Worm (Caenorhabditis elegans) whole organism, L2 larva: ENCODE results near the gene pde-2.

Source experiments
- C34F6.9 ChIP-seq: fragments of 150-350 bp; optimal IDR thresholded peaks from 2 replicates; lab custom pipeline; 2014; ENCODE audit warnings: missing biosample characterization, missing genetic modification characterization
- F13H6.1 ChIP-seq: sonication (generic microtip); optimal IDR thresholded peaks from 2 replicates; lab custom pipeline; 2016; ENCODE audit warnings: missing genetic modification characterization, missing compliant biosample characterization
- Y55F3AM.14 ChIP-seq: fragments of 200-800 bp; sonication (Bioruptor generic); optimal IDR thresholded peaks from 2 replicates; lab custom pipeline; 2018; ENCODE audit warnings: mild to moderate bottlenecking, missing genetic modification characterization, missing compliant biosample characterization
- ZK546.5 ChIP-seq: sonication (generic microtip); optimal IDR thresholded peaks from 2 replicates; lab custom pipeline; 2017; ENCODE audit warnings: missing biosample characterization, missing genetic modification characterization
- aly-2 ChIP-seq: fragments of 150-350 bp; optimal IDR thresholded peaks from 2 replicates; lab custom pipeline; 2014; ENCODE audit warnings: missing biosample characterization, missing genetic modification characterization
- ceh-82 ChIP-seq: fragments of 150-350 bp; optimal IDR thresholded peaks from 2 replicates; lab custom pipeline; 2014; ENCODE audit warnings: missing biosample characterization, missing genetic modification characterization
- crh-2 ChIP-seq: sonication (generic microtip); optimal IDR thresholded peaks from 2 replicates; lab custom pipeline; 2017; ENCODE audit warnings: missing biosample characterization, missing genetic modification characterization
- egl-27 ChIP-seq: sonication (generic microtip); optimal IDR thresholded peaks from 3 replicates; lab custom pipeline; 2017; ENCODE audit warnings: missing biosample characterization, missing genetic modification reagents, missing genetic modification characterization
- elt-1 ChIP-seq: fragments of 150-350 bp; optimal IDR thresholded peaks from 2 replicates; lab custom pipeline; 2014; ENCODE audit warnings: missing biosample characterization, missing genetic modification characterization
- fos-1 ChIP-seq: fragments of 150-350 bp; optimal IDR thresholded peaks from 2 replicates; lab custom pipeline; 2014; ENCODE audit warnings: missing biosample characterization, missing genetic modification characterization
- gmeb-1 ChIP-seq: fragments of 150-350 bp; optimal IDR thresholded peaks from 2 replicates; lab custom pipeline; 2014; ENCODE audit warnings: missing biosample characterization, missing genetic modification characterization
- lin-11 ChIP-seq: fragments of 150-350 bp; sonication (generic microtip); optimal IDR thresholded peaks from 2 replicates; lab custom pipeline; 2014; ENCODE audit warnings: missing biosample characterization, missing genetic modification characterization, inconsistent platforms, mixed read lengths
- lin-13 ChIP-seq: fragments of 150-350 bp; optimal IDR thresholded peaks from 2 replicates; lab custom pipeline; 2014; ENCODE audit warnings: missing biosample characterization, missing genetic modification reagents, missing genetic modification characterization
- lin-39 ChIP-seq: fragments of 150-350 bp; optimal IDR thresholded peaks from 2 replicates; lab custom pipeline; 2014; ENCODE audit warnings: missing biosample characterization, missing genetic modification reagents, missing genetic modification characterization
- lsy-2 ChIP-seq, 2 experiments: fragments of 150-350 bp in 1 of 2; sonication (generic microtip) in 1 of 2; optimal IDR thresholded peaks; 2 replicates each; lab custom pipeline; 2014 to 2017; ENCODE audit warnings: missing biosample characterization in 2 of 2, missing genetic modification characterization in 2 of 2
- mab-5 ChIP-seq: fragments of 150-350 bp; optimal IDR thresholded peaks from 2 replicates; lab custom pipeline; 2014; ENCODE audit warnings: missing biosample characterization, missing genetic modification characterization
- mbf-1 ChIP-seq: sonication (generic microtip); optimal IDR thresholded peaks from 2 replicates; lab custom pipeline; 2017; ENCODE audit warnings: missing biosample characterization, missing genetic modification characterization
- mdl-1 ChIP-seq, 2 experiments: fragments of 150-350 bp in 1 of 2; sonication (generic microtip) in 1 of 2; optimal IDR thresholded peaks; 2 replicates each; lab custom pipeline; 2017; ENCODE audit warnings: missing biosample characterization in 2 of 2, missing genetic modification characterization in 2 of 2
- nhr-10 ChIP-seq: sonication (generic microtip); optimal IDR thresholded peaks from 2 replicates; lab custom pipeline; 2017; ENCODE audit warnings: missing biosample characterization, missing genetic modification characterization
- nhr-11 ChIP-seq: fragments of 150-350 bp; optimal IDR thresholded peaks from 2 replicates; lab custom pipeline; 2014; ENCODE audit warnings: missing biosample characterization, missing genetic modification characterization
- nhr-12 ChIP-seq: fragments of 150-350 bp; optimal IDR thresholded peaks from 2 replicates; lab custom pipeline; 2014; ENCODE audit warnings: missing biosample characterization, missing genetic modification characterization
- nhr-129 ChIP-seq: fragments of 150-350 bp; optimal IDR thresholded peaks from 2 replicates; lab custom pipeline; 2014; ENCODE audit warnings: missing biosample characterization, missing genetic modification characterization
- nhr-21 ChIP-seq: fragments of 150-350 bp; optimal IDR thresholded peaks from 2 replicates; lab custom pipeline; 2014; ENCODE audit warnings: missing biosample characterization, missing genetic modification characterization
- nhr-23 ChIP-seq: fragments of 150-350 bp; optimal IDR thresholded peaks from 2 replicates; lab custom pipeline; 2014; ENCODE audit warnings: missing biosample characterization, missing genetic modification reagents, missing genetic modification characterization
- nhr-237 ChIP-seq: fragments of 150-350 bp; optimal IDR thresholded peaks from 2 replicates; lab custom pipeline; 2014; ENCODE audit warnings: missing biosample characterization, missing genetic modification characterization
- nhr-25 ChIP-seq: fragments of 150-350 bp; sonication (generic microtip); optimal IDR thresholded peaks from 3 replicates; lab custom pipeline; 2014; ENCODE audit warnings: missing biosample characterization, missing genetic modification characterization
- nhr-6 ChIP-seq: fragments of 150-350 bp; optimal IDR thresholded peaks from 2 replicates; lab custom pipeline; 2014; ENCODE audit warnings: missing biosample characterization, missing genetic modification characterization
- peb-1 ChIP-seq: fragments of 150-350 bp; optimal IDR thresholded peaks from 2 replicates; lab custom pipeline; 2014; ENCODE audit warnings: missing biosample characterization, missing genetic modification characterization
- sem-4 ChIP-seq: fragments of 150-350 bp; optimal IDR thresholded peaks from 2 replicates; lab custom pipeline; 2014; ENCODE audit warnings: missing biosample characterization, missing genetic modification reagents, missing genetic modification characterization
- sma-9 ChIP-seq, 2 experiments: fragments of 150-350 bp in 1 of 2; sonication (generic microtip) in 1 of 2; optimal IDR thresholded peaks; 2 replicates each; lab custom pipeline; 2014 to 2016; ENCODE audit warnings: missing genetic modification characterization in 2 of 2, mild to moderate bottlenecking in 1 of 2, missing biosample characterization in 1 of 2, missing compliant biosample characterization in 1 of 2, missing genetic modification reagents in 1 of 2, moderate library complexity in 1 of 2
- snpc-4 ChIP-seq: fragments of 150-350 bp; optimal IDR thresholded peaks from 2 replicates; lab custom pipeline; 2014; ENCODE audit warnings: missing biosample characterization, missing genetic modification characterization
- unc-39 ChIP-seq: fragments of 150-350 bp; optimal IDR thresholded peaks from 2 replicates; lab custom pipeline; 2014; ENCODE audit warnings: missing biosample characterization, missing genetic modification characterization
- unc-62 ChIP-seq: fragments of 150-350 bp; optimal IDR thresholded peaks from 2 replicates; lab custom pipeline; 2014; ENCODE audit warnings: missing biosample characterization, missing genetic modification reagents, missing genetic modification characterization
- ztf-11 ChIP-seq: sonication (generic microtip); optimal IDR thresholded peaks from 2 replicates; lab custom pipeline; 2017; ENCODE audit warnings: missing biosample characterization, missing genetic modification characterization
- ztf-4 ChIP-seq: fragments of 150-350 bp; optimal IDR thresholded peaks from 2 replicates; lab custom pipeline; 2014; ENCODE audit warnings: missing biosample characterization, missing genetic modification characterization

The pde-2 gene

ce11 chrIII:9030818-9031217 lies 49.1 kb upstream of the pde-2 start:
- no peak for TF ChIP-seq lin-11 (tag; lab: Kevin White, UChicago)
- peak; percentile 45 for TF ChIP-seq fos-1 (tag; lab: Kevin White, UChicago)
- TF ChIP-seq lsy-2 (tag; optimal IDR thresholded peaks at IDR 0.05; lab: Kevin White, UChicago) = peak in 1 of 2 experiments; percentile 4

DNA sequence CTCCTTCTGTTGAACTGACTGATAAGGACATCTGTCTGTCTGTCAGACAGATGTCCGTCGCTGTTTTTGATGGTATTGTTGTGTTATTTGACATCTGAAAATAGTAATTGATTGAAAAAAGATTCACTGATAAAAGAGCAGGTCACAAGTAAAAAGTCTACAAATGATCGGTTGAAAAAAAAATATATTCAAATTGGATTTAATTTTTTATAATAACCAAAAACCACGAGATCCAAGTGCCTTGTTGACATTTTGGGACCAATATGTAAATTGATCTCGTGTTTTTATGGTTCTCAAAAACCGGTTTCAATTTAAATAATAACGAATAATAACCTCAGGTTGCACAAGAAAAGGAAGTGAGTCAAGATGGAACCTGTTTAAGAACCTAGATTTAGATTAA lies 45.3 kb upstream of the pde-2 start, which contains the start of gene F59B2.13:
Gene F59B2.13, minus strand, starts transcription at position 101 of the 400 bp plus-strand sequence.
- TF ChIP-seq nhr-237 (tag; lab: Kevin White, UChicago) (no peak), mdl-1 (tag; optimal IDR thresholded peaks at IDR 0.05; lab: Kevin White, UChicago) (no peak), nhr-23 (tag; lab: Kevin White, UChicago) (no peak), ztf-4 (tag; lab: Kevin White, UChicago) (no peak), mab-5 (no peak), mbf-1 (no peak)

- TF ChIP-seq lin-39 (tag; lab: Kevin White, UChicago) = no peak
Measured at ce11 chrIII:9023601-9024000, 41.9 kb upstream of the pde-2 start.

- no peak for TF ChIP-seq F13H6.1 (tag; lab: Kevin White, UChicago)
- TF ChIP-seq egl-27 = no peak
- TF ChIP-seq lin-13 (GFP tag; lab: Kevin White, UChicago) = no peak
- no peak for TF ChIP-seq nhr-25 (tag; lab: Kevin White, UChicago)
- no peak for TF ChIP-seq ztf-11 (tag; lab: Kevin White, UChicago)
- no peak for TF ChIP-seq mab-5
- TF ChIP-seq, all 48 proteins: peak for 0
Measured at ce11 chrIII:9022535-9022934, 40.8 kb upstream of the pde-2 start, which contains the start of gene F59B2.14. Gene F59B2.14 (minus strand): TSS chrIII:9022635.

DNA sequence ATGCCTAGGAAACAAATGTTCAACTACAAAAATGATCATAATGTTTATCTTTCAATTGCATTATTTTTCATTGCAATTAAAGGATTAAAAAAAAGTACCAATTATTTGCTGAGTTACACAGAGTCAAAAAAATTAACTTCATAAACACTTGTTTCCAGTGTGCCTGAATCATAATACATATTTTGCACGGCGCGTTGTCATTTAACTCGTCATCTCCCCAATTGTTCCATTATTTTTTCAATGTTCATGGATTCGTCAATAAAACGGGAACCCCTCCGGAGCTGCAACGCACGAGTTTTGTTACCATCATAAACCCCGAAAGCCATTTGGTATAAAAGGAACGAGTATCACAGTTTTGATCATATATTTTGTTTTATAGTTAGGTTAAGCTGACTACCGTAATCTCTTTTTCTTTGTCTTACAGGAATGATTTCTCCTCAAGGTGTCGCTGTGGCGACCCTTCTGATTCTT lies 35.5 kb upstream of the pde-2 start, which contains the start of gene F59B2.12:
Gene F59B2.12, plus strand, starts transcription at position 421 of the 471 bp plus-strand sequence.
- no peak for TF ChIP-seq nhr-25 (tag; lab: Kevin White, UChicago)
- no peak for TF ChIP-seq unc-39 (tag; lab: Kevin White, UChicago)
- TF ChIP-seq crh-2 = no peak
- TF ChIP-seq nhr-6 (tag; lab: Kevin White, UChicago) = no peak
- no peak for TF ChIP-seq nhr-21 (tag; lab: Kevin White, UChicago)
- no peak for TF ChIP-seq mbf-1
- no peak for TF ChIP-seq mab-5

DNA sequence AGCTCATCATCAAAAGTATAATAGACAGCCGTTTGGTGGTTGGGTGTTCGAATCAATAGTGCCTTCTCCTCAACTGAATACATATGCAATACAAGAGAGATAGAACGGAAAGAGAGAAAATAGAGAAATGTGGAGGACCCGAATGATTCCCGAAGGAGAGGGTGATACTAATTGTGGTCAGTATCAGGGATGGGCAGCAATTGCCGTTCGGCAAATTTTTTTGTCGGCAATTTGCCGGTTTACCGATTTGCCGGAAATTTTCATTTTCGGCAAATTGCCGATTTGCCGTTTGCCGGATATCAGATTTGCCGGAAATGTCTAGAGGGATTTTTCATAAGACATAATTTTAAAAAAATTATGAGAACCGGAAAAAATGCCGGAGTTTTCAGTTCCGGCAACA lies 30.6 kb upstream of the pde-2 start, which contains the start of gene F59B2.9:
Gene F59B2.9, minus strand, starts transcription at position 101 of the 400 bp plus-strand sequence.
- no peak for TF ChIP-seq mdl-1 (tag; optimal IDR thresholded peaks at IDR 0.05; lab: Kevin White, UChicago)
- TF ChIP-seq crh-2 = no peak
- no peak for TF ChIP-seq sem-4 (tag; lab: Kevin White, UChicago)
- no peak for TF ChIP-seq fos-1 (tag; lab: Kevin White, UChicago)
- no peak for TF ChIP-seq mbf-1
- TF ChIP-seq unc-62 (GFP tag; lab: Kevin White, UChicago) = no peak
- TF ChIP-seq lsy-2 (tag; optimal IDR thresholded peaks at IDR 0.05; lab: Kevin White, UChicago) = no peak
- TF ChIP-seq ztf-11 (tag; lab: Kevin White, UChicago) = no peak
- no peak for TF ChIP-seq lin-11 (tag; lab: Kevin White, UChicago)
- TF ChIP-seq C34F6.9 (tag; lab: Kevin White, UChicago) = no peak
- TF ChIP-seq aly-2 (tag; lab: Kevin White, UChicago) = no peak
- no peak for TF ChIP-seq Y55F3AM.14 (GFP tag; lab: Kevin White, UChicago)
- TF ChIP-seq peb-1 (tag; lab: Kevin White, UChicago) = no peak
- no peak for TF ChIP-seq nhr-129
- no peak for TF ChIP-seq nhr-12 (tag; lab: Kevin White, UChicago)
- no peak for TF ChIP-seq gmeb-1 (tag; lab: Kevin White, UChicago)
- no peak for TF ChIP-seq sma-9 (GFP tag; optimal IDR thresholded peaks at IDR 0.05; lab: Kevin White, UChicago)
- no peak for TF ChIP-seq sma-9 (tag; optimal IDR thresholded peaks at IDR 0.05; lab: Kevin White, UChicago)
- TF ChIP-seq nhr-25 (tag; lab: Kevin White, UChicago) = no peak

ce11 chrIII:9010047-9010446 lies 28.4 kb upstream of the pde-2 start, which contains the start of gene F59B2.8:
Gene F59B2.8 (minus strand): TSS chrIII:9010197.
- TF ChIP-seq elt-1 (tag; lab: Kevin White, UChicago) = no peak
- TF ChIP-seq nhr-11 (tag; lab: Kevin White, UChicago) = no peak
- no peak for TF ChIP-seq nhr-129
- TF ChIP-seq nhr-25 (tag; lab: Kevin White, UChicago) = no peak
- TF ChIP-seq snpc-4 = no peak
- TF ChIP-seq sem-4 (tag; lab: Kevin White, UChicago) = no peak
- TF ChIP-seq crh-2 = no peak
- no peak for TF ChIP-seq lsy-2 (tag; optimal IDR thresholded peaks at IDR 0.05; lab: Kevin White, UChicago)
- no peak for TF ChIP-seq ztf-4 (tag; lab: Kevin White, UChicago)
- TF ChIP-seq nhr-10 (tag; lab: Kevin White, UChicago) = no peak
- no peak for TF ChIP-seq ceh-82 (tag; lab: Kevin White, UChicago)
- TF ChIP-seq ZK546.5 = no peak
- no peak for TF ChIP-seq ztf-11 (tag; lab: Kevin White, UChicago)
- no peak for TF ChIP-seq mdl-1 (tag; optimal IDR thresholded peaks at IDR 0.05; lab: Kevin White, UChicago)
- no peak for TF ChIP-seq nhr-237 (tag; lab: Kevin White, UChicago)
- TF ChIP-seq C34F6.9 (tag; lab: Kevin White, UChicago) = no peak
- TF ChIP-seq egl-27 = no peak
- no peak for TF ChIP-seq unc-62 (GFP tag; lab: Kevin White, UChicago)
